Fruit fly (Drosophila melanogaster) whole organism, adult: ENCODE results near the gene RAF2.
A peak's percentile ranks its signal among the peaks of the same experiment; 100 is the strongest.

ENCODE experiments used
- CG11617 ChIP-seq: fragments of 200-800 bp; sonication (Bioruptor generic); optimal IDR thresholded peaks from 2 replicates; lab custom pipeline; 2017; ENCODE audit warnings: mild to moderate bottlenecking, missing biosample characterization, missing genetic modification reagents, missing genetic modification characterization
- CG12768 ChIP-seq: fragments of 200-800 bp; sonication (Bioruptor generic); optimal IDR thresholded peaks from 2 replicates; lab custom pipeline; 2017; ENCODE audit warnings: missing biosample characterization, missing genetic modification characterization, mild to moderate bottlenecking, moderate library complexity, missing genetic modification reagents
- CG14711 ChIP-seq: fragments of 200-800 bp; sonication (Bioruptor generic); optimal IDR thresholded peaks from 2 replicates; lab custom pipeline; 2018; ENCODE audit warnings: missing biosample characterization, mild to moderate bottlenecking, missing genetic modification characterization, moderate library complexity
- CG1620 ChIP-seq: fragments of 200-800 bp; sonication (Bioruptor generic); optimal IDR thresholded peaks from 2 replicates; lab custom pipeline; 2016; ENCODE audit warnings: missing biosample characterization, missing genetic modification characterization
- CG33017 ChIP-seq: fragments of 200-800 bp; sonication (Bioruptor generic); optimal IDR thresholded peaks from 2 replicates; lab custom pipeline; 2018; ENCODE audit warnings: missing biosample characterization, mild to moderate bottlenecking, missing genetic modification characterization, moderate library complexity
- CG5204 ChIP-seq: fragments of 200-800 bp; sonication (Bioruptor generic); optimal IDR thresholded peaks from 2 replicates; lab custom pipeline; 2016; ENCODE audit warnings: missing biosample characterization, missing genetic modification characterization
- CG7045 ChIP-seq: fragments of 200-800 bp; sonication (Bioruptor generic); optimal IDR thresholded peaks from 2 replicates; lab custom pipeline; 2017; ENCODE audit warnings: missing biosample characterization, mild to moderate bottlenecking, missing genetic modification characterization
- CG7101 ChIP-seq: fragments of 200-800 bp; sonication (Bioruptor generic); optimal IDR thresholded peaks from 2 replicates; lab custom pipeline; 2018; ENCODE audit warnings: missing biosample characterization, mild to moderate bottlenecking, missing genetic modification characterization, moderate library complexity
- Clk ChIP-seq: fragments of 200-800 bp; sonication (Bioruptor generic); optimal IDR thresholded peaks from 2 replicates; lab custom pipeline; 2017; ENCODE audit warnings: missing biosample characterization, missing genetic modification characterization
- Crg-1 ChIP-seq: fragments of 200-800 bp; sonication (Bioruptor generic); optimal IDR thresholded peaks from 2 replicates; lab custom pipeline; 2016; ENCODE audit warnings: missing biosample characterization, missing genetic modification characterization
- Hr96 ChIP-seq: fragments of 200-800 bp; sonication (Bioruptor generic); optimal IDR thresholded peaks from 2 replicates; lab custom pipeline; 2016; ENCODE audit warnings: missing biosample characterization, missing genetic modification characterization
- Mnt ChIP-seq: fragments of 200-800 bp; sonication (Bioruptor generic); optimal IDR thresholded peaks from 2 replicates; lab custom pipeline; 2016; ENCODE audit warnings: missing biosample characterization, mild to moderate bottlenecking, missing genetic modification characterization
- bab1 ChIP-seq: fragments of 200-800 bp; sonication (Bioruptor generic); optimal IDR thresholded peaks from 3 replicates; lab custom pipeline; 2019; ENCODE audit warnings: missing biosample characterization, mild to moderate bottlenecking, missing genetic modification characterization, moderate library complexity
- cic ChIP-seq: fragments of 200-800 bp; sonication (Bioruptor generic); optimal IDR thresholded peaks from 2 replicates; lab custom pipeline; 2017; ENCODE audit warnings: missing biosample characterization, mild to moderate bottlenecking, missing genetic modification characterization, moderate library complexity
- cnc ChIP-seq, 2 experiments: fragments of >200 bp; optimal IDR thresholded peaks; 2 replicates each; lab custom pipeline; 2017
- kay ChIP-seq: fragments of 200-800 bp; sonication (Bioruptor generic); peaks from one replicate; lab custom pipeline; 2016; ENCODE audit warnings: missing biosample characterization, missing genetic modification characterization, borderline replicate concordance
- ovo ChIP-seq: fragments of 200-800 bp; sonication (Bioruptor generic); optimal IDR thresholded peaks from 2 replicates; lab custom pipeline; 2016; ENCODE audit warnings: missing biosample characterization, missing genetic modification characterization
- pad ChIP-seq: fragments of 200-800 bp; sonication (Bioruptor generic); optimal IDR thresholded peaks from 3 replicates; lab custom pipeline; 2017; ENCODE audit warnings: missing biosample characterization, missing genetic modification characterization, mild to moderate bottlenecking, moderate library complexity, missing genetic modification reagents
- tj ChIP-seq: fragments of 200-800 bp; sonication (Bioruptor generic); optimal IDR thresholded peaks from 3 replicates; lab custom pipeline; 2017; ENCODE audit warnings: missing biosample characterization, mild to moderate bottlenecking, missing genetic modification characterization, moderate library complexity
- toe ChIP-seq: fragments of 200-800 bp; sonication (Bioruptor generic); optimal IDR thresholded peaks from 2 replicates; lab custom pipeline; 2016; ENCODE audit warnings: missing biosample characterization, missing genetic modification characterization

Gene RAF2

DNA sequence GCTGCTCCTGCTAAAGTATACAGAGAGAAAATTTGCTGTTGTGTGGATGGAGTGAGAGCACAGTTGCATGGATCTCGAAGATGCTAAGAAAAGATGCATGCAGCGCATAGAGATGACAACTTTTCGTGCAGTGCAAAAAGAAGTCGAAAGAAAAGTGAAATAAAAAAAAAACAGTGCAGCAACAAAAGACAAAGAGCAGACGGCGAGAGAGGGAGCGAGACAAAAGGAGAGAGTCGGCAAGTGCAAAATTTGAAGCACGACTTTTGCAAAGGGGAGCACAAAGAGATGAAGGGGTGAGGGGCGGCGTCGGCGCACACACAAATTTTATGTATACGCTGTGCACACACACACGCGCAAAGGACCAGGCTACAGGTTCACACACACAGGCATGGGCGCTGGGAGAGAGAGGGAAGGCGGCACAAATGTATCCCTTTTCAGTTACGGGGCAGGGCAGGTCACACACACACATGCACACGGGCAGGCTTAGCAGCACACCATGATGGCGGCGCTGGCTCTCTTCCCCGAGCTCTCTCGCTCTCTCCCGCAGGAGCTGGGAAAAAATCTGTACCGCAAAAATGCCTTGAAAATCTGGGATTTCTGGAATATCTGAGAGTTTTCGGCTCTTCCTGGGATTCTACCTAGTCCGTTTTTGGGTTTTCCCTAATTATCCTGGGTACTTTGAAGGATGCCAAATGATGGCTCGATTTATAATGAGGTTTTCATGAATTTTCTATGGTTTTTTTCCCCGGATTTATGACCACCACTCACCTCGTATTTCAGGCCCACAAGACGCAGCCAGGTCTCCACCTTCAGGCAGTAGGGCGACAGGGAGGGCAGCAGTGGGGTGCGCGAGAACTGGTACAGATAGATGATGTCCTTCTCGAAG is 24.4 kb downstream of the RAF2 start:
- no peak for TF ChIP-seq CG5204
- peak; percentile 72 for TF ChIP-seq pad (GFP tag; lab: Kevin White, UChicago)

DNA sequence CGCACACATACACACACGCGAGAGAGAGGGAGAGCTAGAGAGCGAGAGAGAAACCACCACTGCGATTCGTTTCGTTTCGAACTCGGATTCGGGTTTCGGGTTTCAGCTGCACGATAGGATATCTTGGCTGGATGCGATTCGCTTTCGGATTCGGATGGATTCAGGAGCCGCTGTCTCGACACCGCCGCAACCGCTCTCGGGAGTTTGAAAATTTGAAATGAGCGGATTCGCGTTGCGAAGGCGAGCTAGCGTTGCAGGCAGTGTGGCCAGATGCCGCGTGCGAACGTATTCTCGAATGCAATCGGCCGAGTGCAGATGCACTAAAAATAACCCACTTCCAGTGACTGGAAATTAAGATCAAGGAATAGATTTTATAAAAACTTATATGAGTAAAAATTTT is 25.4 kb downstream of the RAF2 start, which contains the start of gene fax:
Gene fax (minus strand): TSS at position 263 of the 400 bp plus-strand sequence.
- peak; percentile 14 for TF ChIP-seq Mnt
- no peak for TF ChIP-seq Crg-1 (GFP tag; lab: Kevin White, UChicago)
- TF ChIP-seq cic (GFP tag; lab: Kevin White, UChicago), result peak; percentile 28
- no peak for TF ChIP-seq CG5204
- peak; percentile 83 for TF ChIP-seq Hr96 (GFP tag; lab: Kevin White, UChicago)
- peak; percentile 35 for TF ChIP-seq bab1 (GFP tag; lab: Kevin White, UChicago)
- TF ChIP-seq CG33017 (tag; lab: Kevin White, UChicago), result peak; percentile 12
- peak; percentile 23 for TF ChIP-seq CG7101 (tag; lab: Kevin White, UChicago)

DNA sequence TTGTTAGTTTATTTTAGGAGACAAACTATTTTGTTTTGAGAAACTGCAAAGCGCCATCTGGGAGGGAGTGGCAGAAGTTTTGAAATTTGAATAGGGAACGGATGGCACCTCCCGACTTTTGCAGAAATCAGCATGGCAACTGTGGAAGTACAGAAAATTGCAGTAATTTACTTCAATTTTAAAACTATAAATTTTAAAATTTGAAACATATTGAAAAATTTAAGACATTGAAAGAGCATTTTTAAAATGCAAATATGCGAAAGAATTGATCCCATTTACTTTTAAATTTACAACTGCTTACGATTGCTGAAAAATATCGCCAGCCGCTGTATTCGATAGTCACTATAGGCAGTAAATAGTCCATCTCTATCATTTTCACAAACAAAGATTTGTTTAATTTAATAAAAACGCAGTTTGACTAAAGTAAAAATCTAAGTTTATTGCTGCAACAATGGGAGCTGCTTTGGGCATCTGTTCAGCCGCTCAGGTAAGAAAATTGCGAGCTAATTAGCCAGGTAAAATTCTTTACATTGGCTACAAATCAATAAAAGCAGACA is 26.3 kb downstream of the RAF2 start, which contains the start of gene Serinc:
Gene Serinc (plus strand): TSS at position 329 of the 557 bp plus-strand sequence.
- TF ChIP-seq Clk (GFP tag; lab: Kevin White, UChicago) (no peak), CG7045 (GFP tag; lab: Kevin White, UChicago) (no peak), bab1 (GFP tag; lab: Kevin White, UChicago) (peak; percentile 27), CG1620 (GFP tag; lab: Kevin White, UChicago) (peak; percentile 50), CG14711 (tag; lab: Kevin White, UChicago) (peak; percentile 17), pad (GFP tag; lab: Kevin White, UChicago) (peak; percentile 16), Mnt (peak; percentile 58), ovo (GFP tag; lab: Kevin White, UChicago) (peak; percentile 57), cnc (optimal IDR thresholded peaks at IDR 0.05; lab: Kevin White, UChicago) (no peak), cic (GFP tag; lab: Kevin White, UChicago) (peak; percentile 13), CG7101 (tag; lab: Kevin White, UChicago) (peak; percentile 36), tj (GFP tag; lab: Kevin White, UChicago) (peak; percentile 30), Hr96 (GFP tag; lab: Kevin White, UChicago) (peak; percentile 2), toe (peak; percentile 76), CG11617 (peak; percentile 17), CG12768 (GFP tag; lab: Kevin White, UChicago) (no peak), CG5204 (peak; percentile 68), Crg-1 (GFP tag; lab: Kevin White, UChicago) (peak; percentile 55)

DNA sequence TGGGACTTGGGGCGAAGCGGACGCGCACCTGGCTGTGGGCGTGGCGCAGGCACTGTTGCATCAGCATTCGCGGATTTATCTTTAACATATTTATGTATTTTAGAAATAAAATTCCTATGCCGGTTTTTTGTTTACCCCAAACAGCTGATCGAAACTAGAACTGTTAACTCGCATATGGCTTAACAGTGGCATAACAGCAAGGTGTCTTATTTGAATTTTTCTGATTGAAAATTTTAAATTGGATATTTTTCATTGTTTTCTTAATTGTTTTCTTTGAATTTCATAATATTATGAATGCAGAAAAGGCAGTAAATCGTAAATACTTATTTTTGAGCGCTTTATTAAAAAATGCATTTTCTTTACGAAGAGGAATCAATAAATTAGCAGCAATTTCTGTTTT is 30.9 kb downstream of the RAF2 start, which contains the start of gene GluRS-m:
Gene GluRS-m (minus strand): TSS at position 154 of the 400 bp plus-strand sequence.
- no peak for TF ChIP-seq CG5204
- TF ChIP-seq CG1620 (GFP tag; lab: Kevin White, UChicago), result no peak
- TF ChIP-seq kay, result peak; percentile 71
- TF ChIP-seq tj (GFP tag; lab: Kevin White, UChicago), result no peak

dm6 chr3L:16419059-16419773 is 33.1 kb downstream of the RAF2 start, which contains the start of the genes TyrRS and CG33158:
TyrRS (minus strand) TSS chr3L:16419302.
CG33158 (plus strand) TSS chr3L:16419597.
- TF ChIP-seq CG33017 (tag; lab: Kevin White, UChicago) (no peak), Hr96 (GFP tag; lab: Kevin White, UChicago) (no peak), kay (peak; percentile 19), Clk (GFP tag; lab: Kevin White, UChicago) (no peak), toe (no peak), pad (GFP tag; lab: Kevin White, UChicago) (no peak), Crg-1 (GFP tag; lab: Kevin White, UChicago) (peak; percentile 9), CG12768 (GFP tag; lab: Kevin White, UChicago) (no peak), tj (GFP tag; lab: Kevin White, UChicago) (peak; percentile 93), bab1 (GFP tag; lab: Kevin White, UChicago) (peak; percentile 40), ovo (GFP tag; lab: Kevin White, UChicago) (no peak), CG11617 (peak; percentile 10), cnc (optimal IDR thresholded peaks at IDR 0.05; lab: Kevin White, UChicago) (no peak), Mnt (peak; percentile 77), CG14711 (tag; lab: Kevin White, UChicago) (peak; percentile 25)

- TF ChIP-seq Mnt, result no peak
- TF ChIP-seq CG5204, result no peak
- TF ChIP-seq CG12768 (GFP tag; lab: Kevin White, UChicago), result no peak
Observed at dm6 chr3L:16429451-16429850, 43.3 kb downstream of the RAF2 start.
